Worm (Caenorhabditis elegans) whole organism, midembryonic: ENCODE data around the gene dod-21.

Experiments
- T22C8.4 ChIP-seq: fragments of 200-800 bp; sonication (Bioruptor generic); IDR thresholded peaks from 2 replicates; pipeline ENCODE4 v1.3.6; 2022; ENCODE audit warnings: missing genetic modification characterization, missing compliant biosample characterization
- cog-1 ChIP-seq: sonication (generic microtip); optimal IDR thresholded peaks from 2 replicates; lab custom pipeline; 2016; ENCODE audit warnings: missing genetic modification characterization, missing compliant biosample characterization
- ref-1 ChIP-seq: fragments of 200-800 bp; sonication (Bioruptor generic); conservative IDR thresholded peaks from 2 replicates; pipeline ENCODE4 v1.3.6; 2022; ENCODE audit warnings: missing genetic modification reagents, missing genetic modification characterization, missing compliant biosample characterization
- tab-1 ChIP-seq: fragments of 200-800 bp; sonication (Bioruptor generic); IDR thresholded peaks from 2 replicates; pipeline ENCODE4 v1.3.6; 2022; ENCODE audit warnings: missing genetic modification characterization, missing compliant biosample characterization

DNA sequence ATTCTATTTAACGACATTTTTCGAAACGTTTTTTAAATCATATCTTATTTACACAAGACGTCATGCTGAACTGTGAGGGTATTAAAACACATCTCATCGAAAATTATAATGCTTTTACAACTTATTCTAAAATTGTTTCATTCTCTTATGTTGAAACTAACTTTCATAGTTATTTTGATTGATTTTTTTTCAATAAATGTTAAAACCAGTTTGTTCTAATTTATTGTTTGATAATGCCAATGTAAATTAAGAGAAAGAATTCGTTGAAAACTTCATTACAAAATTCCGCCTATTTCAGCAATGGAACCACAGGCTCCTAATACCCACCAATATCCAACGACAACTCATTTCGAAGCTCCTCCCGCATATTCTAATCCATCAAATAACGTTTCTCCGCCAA is 41.5 kb upstream of the dod-21 start, which contains the start of gene K08D8.11:
- no peak for TF ChIP-seq T22C8.4 (GFP tag; lab: Robert Waterston, UW)
- no peak for TF ChIP-seq cog-1 (tag; lab: Kevin White, UChicago)
- no peak for TF ChIP-seq ref-1 (GFP tag; lab: Robert Waterston, UW)
- no peak for TF ChIP-seq tab-1
